Worm (Caenorhabditis elegans) whole organism, L3 larva: ENCODE data around the gene F14D7.2.

Experiments
- ZK546.5 ChIP-seq: sonication (generic microtip); optimal IDR thresholded peaks from 2 replicates; lab custom pipeline; 2017; ENCODE audit warnings: missing biosample characterization, missing genetic modification characterization
- ceh-16 ChIP-seq: sonication (generic microtip); optimal IDR thresholded peaks from 2 replicates; lab custom pipeline; 2017; ENCODE audit warnings: missing biosample characterization, missing genetic modification characterization
- ceh-82 ChIP-seq: fragments of 150-350 bp; optimal IDR thresholded peaks from 2 replicates; lab custom pipeline; 2014; ENCODE audit warnings: missing biosample characterization, missing genetic modification characterization
- eor-1 ChIP-seq, 2 experiments: fragments of 150-350 bp; optimal IDR thresholded peaks; 2 replicates each; lab custom pipeline; 2014 to 2018; ENCODE audit warnings: missing biosample characterization in 2 of 2, missing genetic modification characterization in 2 of 2
- fkh-10 ChIP-seq: sonication (generic microtip); optimal IDR thresholded peaks from 2 replicates; lab custom pipeline; 2017; ENCODE audit warnings: missing biosample characterization, missing genetic modification reagents, missing genetic modification characterization
- lin-15B ChIP-seq: fragments of 150-350 bp; optimal IDR thresholded peaks from 2 replicates; lab custom pipeline; 2014; ENCODE audit warnings: missing biosample characterization, missing genetic modification characterization
- nfya-1 ChIP-seq: sonication (generic microtip); optimal IDR thresholded peaks from 2 replicates; lab custom pipeline; 2017; ENCODE audit warnings: missing genetic modification characterization, mild to moderate bottlenecking, missing compliant biosample characterization, antibody characterized with exemption, moderate library complexity; ENCODE audit not compliant: insufficient read depth
- nhr-12 ChIP-seq: fragments of 150-350 bp; optimal IDR thresholded peaks from 2 replicates; lab custom pipeline; 2014; ENCODE audit warnings: missing biosample characterization, missing genetic modification characterization
- snpc-4 ChIP-seq: fragments of 150-350 bp; optimal IDR thresholded peaks from 2 replicates; lab custom pipeline; 2014; ENCODE audit warnings: missing biosample characterization, missing genetic modification characterization

ce11 chrV:14317204-14317603 is 23.7 kb upstream of the F14D7.2 start:
- TF ChIP-seq snpc-4 (tag; lab: Kevin White, UChicago) (peak; percentile 41), nhr-12 (no peak), eor-1 (tag; optimal IDR thresholded peaks at IDR 0.05; lab: Kevin White, UChicago) (no peak), lin-15B (no peak), fkh-10 (no peak), nfya-1 (tag; lab: Kevin White, UChicago) (peak; percentile 11), ZK546.5 (no peak), ceh-82 (tag; lab: Kevin White, UChicago) (no peak), ceh-16 (tag; lab: Kevin White, UChicago) (no peak)
